Fruit fly (Drosophila melanogaster): ENCODE measurements around the gene eIF4E1.

dm6 chr3L:9353733-9354132, 48.5 kb downstream of the eIF4E1 start, which contains the start of gene CG32040:
- TF ChIP-seq CTCF (optimal IDR thresholded peaks at IDR 0.05) (no peak), CG8478 (optimal IDR thresholded peaks at IDR 0.05) (no peak)
